Fruit fly (Drosophila melanogaster) S2 (cell line): ENCODE data around the gene CG14230.

ENCODE experiments used
- CG8478 ChIP-seq: fragments of >200 bp; optimal IDR thresholded peaks from 2 replicates; lab custom pipeline; 2018
- CTCF ChIP-seq, 2 experiments: fragments of >200 bp; optimal IDR thresholded peaks; 2 replicates each; lab custom pipeline; 2018

DNA sequence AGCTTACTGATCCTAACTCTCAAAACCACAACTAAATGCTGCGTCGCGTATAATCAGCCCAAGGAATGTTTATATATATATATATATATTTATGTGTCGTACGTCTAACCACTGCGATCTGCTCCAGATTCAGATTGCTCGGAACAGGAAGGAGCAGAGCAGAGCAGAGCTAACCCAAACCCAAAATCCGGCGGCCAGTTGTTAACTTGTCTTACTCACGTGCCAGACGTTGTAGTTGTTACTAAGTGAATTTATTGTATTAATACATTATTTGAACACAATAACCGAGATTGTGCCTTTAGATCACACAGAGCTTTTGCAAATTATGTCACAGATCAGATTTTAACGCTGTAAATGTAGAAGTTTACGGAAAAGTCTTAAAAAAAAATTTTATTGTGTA is 44.0 kb downstream of the CG14230 start, which contains the start of gene Alr:
- no peak for TF ChIP-seq CG8478 (lab: Kevin White, UChicago)
- no peak for TF ChIP-seq CTCF (optimal IDR thresholded peaks at IDR 0.05; lab: Kevin White, UChicago)
